Worm (Caenorhabditis elegans) whole organism, mixed stage, embryonic: Measurements from ENCODE around the gene ttr-30.

Source experiments
- M03D4.4 ChIP-seq: sonication (generic microtip); optimal IDR thresholded peaks from 2 replicates; lab custom pipeline; 2017; ENCODE audit warnings: mild to moderate bottlenecking, missing genetic modification characterization, missing compliant biosample characterization
- bed-3 ChIP-seq: fragments of 200-800 bp; sonication (Bioruptor generic); optimal IDR thresholded peaks from 3 replicates; lab custom pipeline; 2018; ENCODE audit warnings: mild to moderate bottlenecking, missing genetic modification characterization, moderate library complexity, missing compliant biosample characterization
- blmp-1 ChIP-seq: fragments of 150-350 bp; optimal IDR thresholded peaks from 2 replicates; lab custom pipeline; 2014; ENCODE audit warnings: missing biosample characterization, missing genetic modification characterization
- ceh-39 ChIP-seq: fragments of 150-350 bp; optimal IDR thresholded peaks from 2 replicates; lab custom pipeline; 2014; ENCODE audit warnings: missing biosample characterization, missing genetic modification characterization
- ceh-43 ChIP-seq: fragments of 200-800 bp; sonication (Bioruptor generic); optimal IDR thresholded peaks from 2 replicates; lab custom pipeline; 2018; ENCODE audit warnings: mild to moderate bottlenecking, missing genetic modification characterization, moderate library complexity, missing compliant biosample characterization
- ceh-83 ChIP-seq: fragments of 200-800 bp; sonication (Bioruptor generic); optimal IDR thresholded peaks from 2 replicates; lab custom pipeline; 2018; ENCODE audit warnings: mild to moderate bottlenecking, missing genetic modification characterization, missing compliant biosample characterization
- ces-1 ChIP-seq: fragments of 150-350 bp; optimal IDR thresholded peaks from 2 replicates; lab custom pipeline; 2014; ENCODE audit warnings: missing biosample characterization, missing genetic modification reagents, missing genetic modification characterization
- cnd-1 ChIP-seq: fragments of 200-800 bp; sonication (Bioruptor generic); optimal IDR thresholded peaks from 2 replicates; lab custom pipeline; 2018; ENCODE audit warnings: mild to moderate bottlenecking, missing genetic modification characterization, missing compliant biosample characterization
- drap-1 ChIP-seq: fragments of 200-800 bp; sonication (Bioruptor generic); optimal IDR thresholded peaks from 3 replicates; lab custom pipeline; 2018; ENCODE audit warnings: mild to moderate bottlenecking, missing genetic modification characterization, missing compliant biosample characterization
- elt-1 ChIP-seq: sonication (generic microtip); optimal IDR thresholded peaks from 2 replicates; lab custom pipeline; 2017; ENCODE audit warnings: missing genetic modification characterization, mild to moderate bottlenecking, missing compliant biosample characterization, antibody characterized with exemption, moderate library complexity, borderline replicate concordance; ENCODE audit not compliant: insufficient read depth
- elt-3 ChIP-seq: fragments of 150-350 bp; optimal IDR thresholded peaks from 2 replicates; lab custom pipeline; 2014; ENCODE audit warnings: missing biosample characterization, missing genetic modification characterization
- flh-1 ChIP-seq: fragments of 200-800 bp; sonication (Bioruptor generic); optimal IDR thresholded peaks from 2 replicates; lab custom pipeline; 2018; ENCODE audit warnings: mild to moderate bottlenecking, missing genetic modification characterization, moderate library complexity, missing compliant biosample characterization
- ham-2 ChIP-seq: fragments of 200-800 bp; sonication (Bioruptor generic); optimal IDR thresholded peaks from 2 replicates; lab custom pipeline; 2018; ENCODE audit warnings: mild to moderate bottlenecking, missing genetic modification characterization, missing compliant biosample characterization
- hlh-1 ChIP-seq: fragments of 150-350 bp; optimal IDR thresholded peaks from 2 replicates; lab custom pipeline; 2014; ENCODE audit warnings: missing biosample characterization, missing genetic modification reagents, missing genetic modification characterization
- lin-13 ChIP-seq: fragments of 150-350 bp; optimal IDR thresholded peaks from 2 replicates; lab custom pipeline; 2014; ENCODE audit warnings: missing biosample characterization, missing genetic modification characterization
- lin-32 ChIP-seq: fragments of 200-800 bp; sonication (Bioruptor generic); optimal IDR thresholded peaks from 2 replicates; lab custom pipeline; 2018; ENCODE audit warnings: mild to moderate bottlenecking, missing genetic modification characterization, missing compliant biosample characterization
- lsy-2 ChIP-seq: fragments of 150-350 bp; optimal IDR thresholded peaks from 2 replicates; lab custom pipeline; 2014; ENCODE audit warnings: missing biosample characterization, missing genetic modification characterization
- mab-5 ChIP-seq: fragments of 150-350 bp; optimal IDR thresholded peaks from 2 replicates; lab custom pipeline; 2014; ENCODE audit warnings: missing biosample characterization, missing genetic modification characterization
- mep-1 ChIP-seq: fragments of 150-350 bp; optimal IDR thresholded peaks from 2 replicates; lab custom pipeline; 2017; ENCODE audit warnings: missing biosample characterization, missing genetic modification reagents, missing genetic modification characterization, inconsistent platforms
- mls-2 ChIP-seq: sonication (generic microtip); optimal IDR thresholded peaks from 2 replicates; lab custom pipeline; 2016; ENCODE audit warnings: mild to moderate bottlenecking, missing genetic modification characterization, moderate library complexity, missing compliant biosample characterization
- nhr-12 ChIP-seq: fragments of 150-350 bp; optimal IDR thresholded peaks from 2 replicates; lab custom pipeline; 2014; ENCODE audit warnings: missing biosample characterization, missing genetic modification characterization
- nhr-2 ChIP-seq: fragments of 150-350 bp; optimal IDR thresholded peaks from 2 replicates; lab custom pipeline; 2014; ENCODE audit warnings: missing biosample characterization, missing genetic modification characterization
- nhr-237 ChIP-seq: fragments of 150-350 bp; optimal IDR thresholded peaks from 2 replicates; lab custom pipeline; 2014; ENCODE audit warnings: missing biosample characterization, missing genetic modification characterization
- nhr-28 ChIP-seq: fragments of 150-350 bp; optimal IDR thresholded peaks from 2 replicates; lab custom pipeline; 2014; ENCODE audit warnings: missing biosample characterization, missing genetic modification characterization
- nhr-76 ChIP-seq: sonication (generic microtip); optimal IDR thresholded peaks from 2 replicates; lab custom pipeline; 2017; ENCODE audit warnings: missing biosample characterization, missing genetic modification characterization
- pha-4 ChIP-seq: fragments of 150-350 bp; optimal IDR thresholded peaks from 2 replicates; lab custom pipeline; 2018; ENCODE audit warnings: missing biosample characterization, missing genetic modification reagents, missing genetic modification characterization
- sem-2 ChIP-seq: fragments of 200-800 bp; sonication (Bioruptor generic); optimal IDR thresholded peaks from 2 replicates; lab custom pipeline; 2018; ENCODE audit warnings: mild to moderate bottlenecking, missing genetic modification characterization, missing compliant biosample characterization
- snpc-4 ChIP-seq: fragments of 150-350 bp; optimal IDR thresholded peaks from 2 replicates; lab custom pipeline; 2014; ENCODE audit warnings: missing biosample characterization, missing genetic modification characterization
- sptf-1 ChIP-seq: sonication (generic microtip); optimal IDR thresholded peaks from 2 replicates; lab custom pipeline; 2017; ENCODE audit warnings: mild to moderate bottlenecking, missing genetic modification characterization, moderate library complexity, missing compliant biosample characterization
- tbx-8 ChIP-seq: fragments of 200-800 bp; sonication (Bioruptor generic); optimal IDR thresholded peaks from 2 replicates; lab custom pipeline; 2018; ENCODE audit warnings: mild to moderate bottlenecking, missing genetic modification characterization, moderate library complexity, missing compliant biosample characterization
- unc-120 ChIP-seq: sonication (generic microtip); optimal IDR thresholded peaks from 2 replicates; lab custom pipeline; 2017; ENCODE audit warnings: missing genetic modification characterization, missing compliant biosample characterization; ENCODE audit not compliant: poor library complexity, severe bottlenecking
- unc-39 ChIP-seq: fragments of 150-350 bp; optimal IDR thresholded peaks from 2 replicates; lab custom pipeline; 2014; ENCODE audit warnings: missing biosample characterization, missing genetic modification characterization
- unc-62 ChIP-seq: fragments of 150-350 bp; optimal IDR thresholded peaks from 2 replicates; lab custom pipeline; 2014; ENCODE audit warnings: missing biosample characterization, missing genetic modification reagents, missing genetic modification characterization
- zip-8 ChIP-seq: fragments of 150-350 bp; optimal IDR thresholded peaks from 2 replicates; lab custom pipeline; 2014; ENCODE audit warnings: missing biosample characterization, missing genetic modification characterization
- ztf-11 ChIP-seq: fragments of 150-350 bp; optimal IDR thresholded peaks from 2 replicates; lab custom pipeline; 2014; ENCODE audit warnings: missing biosample characterization, missing genetic modification characterization

ttr-30 gene

ce11 chrX:7311870-7312269 lies 18.9 kb upstream of the ttr-30 start:
- TF ChIP-seq sem-2 (GFP tag; lab: Kevin White, UChicago), result no peak
- no peak for TF ChIP-seq nhr-12 (tag; lab: Kevin White, UChicago)
- no peak for TF ChIP-seq elt-3 (tag; lab: Kevin White, UChicago)
- no peak for TF ChIP-seq blmp-1
- TF ChIP-seq ham-2 (GFP tag; lab: Kevin White, UChicago), result no peak
- TF ChIP-seq tbx-8 (GFP tag; lab: Kevin White, UChicago), result no peak
- TF ChIP-seq M03D4.4 (tag; lab: Kevin White, UChicago), result no peak
- no peak for TF ChIP-seq drap-1 (GFP tag; lab: Kevin White, UChicago)
- no peak for TF ChIP-seq mab-5
- no peak for TF ChIP-seq pha-4 (tag; lab: Kevin White, UChicago)
- no peak for TF ChIP-seq lin-13
- TF ChIP-seq hlh-1 (tag; lab: Kevin White, UChicago), result no peak
- no peak for TF ChIP-seq mls-2 (tag; lab: Kevin White, UChicago)
- TF ChIP-seq nhr-2, result no peak
- no peak for TF ChIP-seq ces-1 (GFP tag; lab: Kevin White, UChicago)
- TF ChIP-seq, all 35 proteins: peak for 0

ce11 chrX:7313236-7313635 lies 17.5 kb upstream of the ttr-30 start:
- TF ChIP-seq ceh-39, result no peak
- TF ChIP-seq flh-1, result no peak
- TF ChIP-seq mep-1 (tag; lab: Kevin White, UChicago), result no peak
- no peak for TF ChIP-seq ces-1 (GFP tag; lab: Kevin White, UChicago)
- no peak for TF ChIP-seq unc-120 (tag; lab: Kevin White, UChicago)
- no peak for TF ChIP-seq blmp-1
- TF ChIP-seq cnd-1, result no peak
- TF ChIP-seq ham-2 (GFP tag; lab: Kevin White, UChicago), result no peak
- TF ChIP-seq sem-2 (GFP tag; lab: Kevin White, UChicago), result no peak
- no peak for TF ChIP-seq lin-13
- no peak for TF ChIP-seq ztf-11 (tag; lab: Kevin White, UChicago)
- no peak for TF ChIP-seq nhr-76 (tag; lab: Kevin White, UChicago)
- TF ChIP-seq hlh-1 (tag; lab: Kevin White, UChicago), result no peak
- TF ChIP-seq elt-1, result no peak
- TF ChIP-seq M03D4.4 (tag; lab: Kevin White, UChicago), result no peak
- no peak for TF ChIP-seq nhr-237
- no peak for TF ChIP-seq tbx-8 (GFP tag; lab: Kevin White, UChicago)
- no peak for TF ChIP-seq ceh-83
- TF ChIP-seq zip-8, result no peak
- TF ChIP-seq elt-3 (tag; lab: Kevin White, UChicago), result no peak

- TF ChIP-seq ceh-83 (no peak), M03D4.4 (tag; lab: Kevin White, UChicago) (no peak), nhr-2 (no peak), lsy-2 (tag; lab: Kevin White, UChicago) (no peak), sptf-1 (tag; lab: Kevin White, UChicago) (no peak), ceh-39 (no peak), nhr-237 (no peak), nhr-76 (tag; lab: Kevin White, UChicago) (no peak), snpc-4 (tag; lab: Kevin White, UChicago) (no peak), ces-1 (GFP tag; lab: Kevin White, UChicago) (no peak), lin-13 (no peak), ztf-11 (tag; lab: Kevin White, UChicago) (no peak), cnd-1 (no peak), zip-8 (no peak), mab-5 (no peak), nhr-28 (tag; lab: Kevin White, UChicago) (no peak), flh-1 (no peak), unc-39 (tag; lab: Kevin White, UChicago) (no peak)
- TF ChIP-seq, all 35 proteins: peak for 0
Observed at ce11 chrX:7314564-7314963, 16.2 kb upstream of the ttr-30 start.

ce11 chrX:7315329-7315728 lies 15.4 kb upstream of the ttr-30 start, which contains the start of gene spp-3:
spp-3 (minus strand) TSS chrX:7315353.
- TF ChIP-seq snpc-4 (tag; lab: Kevin White, UChicago) (no peak), blmp-1 (no peak), cnd-1 (no peak), sptf-1 (tag; lab: Kevin White, UChicago) (no peak), bed-3 (no peak), flh-1 (no peak), unc-39 (tag; lab: Kevin White, UChicago) (no peak), unc-120 (tag; lab: Kevin White, UChicago) (no peak), ces-1 (GFP tag; lab: Kevin White, UChicago) (no peak), zip-8 (no peak), ceh-39 (no peak), ceh-83 (no peak), unc-62 (GFP tag; lab: Kevin White, UChicago) (no peak), nhr-2 (no peak), ceh-43 (GFP tag; lab: Kevin White, UChicago) (no peak), mab-5 (no peak), elt-3 (tag; lab: Kevin White, UChicago) (no peak), nhr-28 (tag; lab: Kevin White, UChicago) (no peak), lin-32 (no peak)
